Fruit fly (Drosophila melanogaster) ovary, adult (tissue): ENCODE data around the gene CG17562.

Experiments
- CG17801 ChIP-seq: fragments of 200-800 bp; optimal IDR thresholded peaks from 2 replicates; lab custom pipeline; 2019; ENCODE audit warnings: missing biosample characterization, mild to moderate bottlenecking, missing genetic modification characterization, moderate library complexity; ENCODE audit not compliant: partially characterized antibody

CG17562 gene

dm6 chr3R:16615009-16615408 lies at the start of gene CG17562:
TSS of gene CG17562 (plus strand) at chr3R:16615309.
- no peak for TF ChIP-seq CG17801 (GFP tag; lab: Kevin White, UChicago)

- TF ChIP-seq CG17801 (GFP tag; lab: Kevin White, UChicago): no peak
Measured at dm6 chr3R:16569338-16569737, 45.8 kb upstream of the CG17562 start.

dm6 chr3R:16570484-16570883 lies 44.6 kb upstream of the CG17562 start:
- TF ChIP-seq CG17801 (GFP tag; lab: Kevin White, UChicago): no peak

dm6 chr3R:16571215-16571614 lies 43.9 kb upstream of the CG17562 start, which contains the start of gene CG14891:
TSS of gene CG14891 (plus strand) at chr3R:16571515.
- no peak for TF ChIP-seq CG17801 (GFP tag; lab: Kevin White, UChicago)

- no peak for TF ChIP-seq CG17801 (GFP tag; lab: Kevin White, UChicago)
Measured at dm6 chr3R:16573483-16574145, 41.5 kb upstream of the CG17562 start, which contains the start of gene CG14903. TSS of gene CG14903 (minus strand) at chr3R:16573752.

- no peak for TF ChIP-seq CG17801 (GFP tag; lab: Kevin White, UChicago)
Measured at dm6 chr3R:16583605-16584004, 31.5 kb upstream of the CG17562 start, which contains the start of gene Scp2. TSS of gene Scp2 (minus strand) at chr3R:16583663.

dm6 chr3R:16591407-16591806 lies 23.7 kb upstream of the CG17562 start:
- no peak for TF ChIP-seq CG17801 (GFP tag; lab: Kevin White, UChicago)

- TF ChIP-seq CG17801 (GFP tag; lab: Kevin White, UChicago): no peak
Measured at dm6 chr3R:16594056-16594858, 20.9 kb upstream of the CG17562 start, which contains the start of gene CG14892. TSS of gene CG14892 (plus strand) at chr3R:16594414.

dm6 chr3R:16594961-16595360 lies 20.1 kb upstream of the CG17562 start:
- no peak for TF ChIP-seq CG17801 (GFP tag; lab: Kevin White, UChicago)

- TF ChIP-seq CG17801 (GFP tag; lab: Kevin White, UChicago): no peak
Measured at dm6 chr3R:16599647-16600046, 15.5 kb upstream of the CG17562 start.

- no peak for TF ChIP-seq CG17801 (GFP tag; lab: Kevin White, UChicago)
Measured at dm6 chr3R:16600735-16601134, 14.4 kb upstream of the CG17562 start.

dm6 chr3R:16604715-16605114 lies 10.4 kb upstream of the CG17562 start, which contains the start of gene CG10345:
TSS of gene CG10345 (minus strand) at chr3R:16604861.
- TF ChIP-seq CG17801 (GFP tag; lab: Kevin White, UChicago): no peak

dm6 chr3R:16605929-16606328 lies 9.2 kb upstream of the CG17562 start:
- no peak for TF ChIP-seq CG17801 (GFP tag; lab: Kevin White, UChicago)

dm6 chr3R:16608920-16609319 lies 6.2 kb upstream of the CG17562 start, which contains the start of gene NPF:
TSS of gene NPF (plus strand) at chr3R:16609220.
- TF ChIP-seq CG17801 (GFP tag; lab: Kevin White, UChicago): no peak

- no peak for TF ChIP-seq CG17801 (GFP tag; lab: Kevin White, UChicago)
Measured at dm6 chr3R:16611240-16611639, 3.9 kb upstream of the CG17562 start.
